Worm (Caenorhabditis elegans) whole organism, midembryonic: ENCODE measurements around the gene W09G12.6.

Source experiments
- T22C8.4 ChIP-seq: fragments of 200-800 bp; sonication (Bioruptor generic); IDR thresholded peaks from 2 replicates; pipeline ENCODE4 v1.3.6; 2022; ENCODE audit warnings: missing genetic modification characterization, missing compliant biosample characterization
- klf-2 ChIP-seq: fragments of 200-800 bp; sonication (Bioruptor generic); conservative IDR thresholded peaks from 2 replicates; pipeline ENCODE4 v1.3.6; 2022; ENCODE audit warnings: missing genetic modification reagents, missing genetic modification characterization, missing compliant biosample characterization
- med-1 ChIP-seq: sonication (generic microtip); optimal IDR thresholded peaks from 2 replicates; lab custom pipeline; 2017; ENCODE audit warnings: missing genetic modification characterization, mild to moderate bottlenecking, missing compliant biosample characterization, antibody characterized with exemption, missing genetic modification reagents; ENCODE audit not compliant: insufficient read depth
- ref-1 ChIP-seq: fragments of 200-800 bp; sonication (Bioruptor generic); conservative IDR thresholded peaks from 2 replicates; pipeline ENCODE4 v1.3.6; 2022; ENCODE audit warnings: missing genetic modification reagents, missing genetic modification characterization, missing compliant biosample characterization

ce11 chrIV:1238147-1238546 is 6.5 kb downstream of the W09G12.6 start:
- no peak for TF ChIP-seq ref-1 (GFP tag; lab: Robert Waterston, UW)
- no peak for TF ChIP-seq klf-2
- no peak for TF ChIP-seq med-1
- no peak for TF ChIP-seq T22C8.4 (GFP tag; lab: Robert Waterston, UW)
